Fruit fly (Drosophila melanogaster): ENCODE measurements around the gene Tgi.
A peak's percentile ranks its signal among the peaks of the same experiment; 100 is the strongest.

Gene Tgi

DNA sequence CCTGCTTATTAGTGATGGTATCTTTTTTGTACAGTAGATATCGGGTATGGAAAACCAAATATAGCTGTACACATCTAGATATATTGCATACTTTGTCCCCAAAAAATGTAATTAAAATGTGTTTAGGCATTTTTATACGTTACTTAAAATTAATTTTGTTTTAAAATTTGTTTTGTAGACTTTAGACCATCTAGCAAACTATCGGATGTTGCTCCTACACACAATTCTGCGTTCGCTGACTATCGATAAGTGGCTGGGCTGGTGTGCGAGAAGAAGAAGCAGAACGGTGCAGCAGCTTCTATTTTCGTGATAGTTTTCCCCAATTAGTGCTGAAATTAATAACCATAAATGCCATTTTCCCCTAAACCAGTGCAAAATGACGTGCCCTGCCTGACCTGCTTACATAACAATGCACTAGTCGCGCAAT, 26.5 kb downstream of the Tgi start, which contains the start of the genes Vps36 and Liprin-beta (continued):
- TF ChIP-seq unpg (GFP tag; optimal IDR thresholded peaks at IDR 0.05) (no peak), CG8478 (optimal IDR thresholded peaks at IDR 0.05) (no peak), Hsf (GFP tag; optimal IDR thresholded peaks at IDR 0.05) (peak; percentile 96), CG9215 (GFP tag; IDR thresholded peaks at IDR 0.05) (peak; percentile 91), zfh1 (GFP tag; IDR thresholded peaks at IDR 0.05) (peak; percentile 82; the same call in 2 of the 3 replicates), CG6689 (GFP tag; IDR thresholded peaks at IDR 0.05) (peak; percentile 87), zf30C (GFP tag; optimal IDR thresholded peaks at IDR 0.05) (no peak), bcd (GFP tag; optimal IDR thresholded peaks at IDR 0.05) (peak; percentile 88), CG31388 (GFP tag; optimal IDR thresholded peaks at IDR 0.05) (peak; percentile 50), Ada2b (GFP tag; IDR thresholded peaks at IDR 0.05) (peak; percentile 87), Lim3 (GFP tag; IDR thresholded peaks at IDR 0.05) (0 out of 2 replicates have a peak, but pooled peaks have one; percentile 25), kni (GFP tag; optimal IDR thresholded peaks at IDR 0.05) (no peak), bigmax (GFP tag; optimal IDR thresholded peaks at IDR 0.05) (no peak), hb (GFP tag; IDR thresholded peaks at IDR 0.05; ENCODE audit: partially characterized antibody) (peak; percentile 92), CG2116 (GFP tag; optimal IDR thresholded peaks at IDR 0.05) (peak; percentile 93), CG8388 (GFP tag; optimal IDR thresholded peaks at IDR 0.05) (peak; percentile 77), Doc3 (GFP tag; IDR thresholded peaks at IDR 0.05; ENCODE audit: partially characterized antibody) (peak; percentile 99), salm (tag; optimal IDR thresholded peaks at IDR 0.05) (peak; percentile 42), ttk (GFP tag; IDR thresholded peaks at IDR 0.05) (peak; percentile 87), pnt (GFP tag; optimal IDR thresholded peaks at IDR 0.05) (peak; percentile 93), CG17385 (GFP tag; optimal IDR thresholded peaks at IDR 0.05) (peak; percentile 98), Dfd (GFP tag; optimal IDR thresholded peaks at IDR 0.05) (no peak), Sox102F (GFP tag; optimal IDR thresholded peaks at IDR 0.05) (no peak), CG14710 (tag; optimal IDR thresholded peaks at IDR 0.05) (peak; percentile 94), CG16815 (GFP tag; optimal IDR thresholded peaks at IDR 0.05) (peak; percentile 87), CG11085 (GFP tag; IDR thresholded peaks at IDR 0.05) (peak; percentile 85), insv (GFP tag; optimal IDR thresholded peaks at IDR 0.05) (peak in 1 of 2 experiments; percentile 21), lilli (GFP tag; optimal IDR thresholded peaks at IDR 0.05) (peak; percentile 96), CkIIα-i1 (GFP tag; IDR thresholded peaks at IDR 0.05) (no peak), her (GFP tag; optimal IDR thresholded peaks at IDR 0.05) (peak; percentile 81), Sry-δ (GFP tag; optimal IDR thresholded peaks at IDR 0.05) (peak; percentile 100), row (GFP tag; IDR thresholded peaks at IDR 0.05) (peak; percentile 98), Ssrp (tag; optimal IDR thresholded peaks at IDR 0.05) (peak; percentile 88), CG1647 (GFP tag; optimal IDR thresholded peaks at IDR 0.05) (peak; percentile 85), CG6654 (GFP tag; optimal IDR thresholded peaks at IDR 0.05) (no peak), jing (GFP tag; optimal IDR thresholded peaks at IDR 0.05) (peak; percentile 54), HLH4C (GFP tag; IDR thresholded peaks at IDR 0.05; ENCODE audit: partially characterized antibody) (peak; percentile 92), CG2712 (tag; optimal IDR thresholded peaks at IDR 0.05) (peak; percentile 87), lbe (GFP tag; optimal IDR thresholded peaks at IDR 0.05) (no peak), stwl (tag; optimal IDR thresholded peaks at IDR 0.05) (peak; percentile 80), crc (GFP tag; optimal IDR thresholded peaks at IDR 0.05) (peak; percentile 79), bsh (GFP tag; optimal IDR thresholded peaks at IDR 0.05) (peak in 1 of 2 experiments; percentile 83), CG13775 (GFP tag; optimal IDR thresholded peaks at IDR 0.05) (peak; percentile 87), Opbp (GFP tag; IDR thresholded peaks at IDR 0.05; ENCODE audit: partially characterized antibody) (peak; percentile 90; the same call in 2 of the 3 replicates), Jarid2 (GFP tag; optimal IDR thresholded peaks at IDR 0.05) (no peak), E2f2 (GFP tag; IDR thresholded peaks at IDR 0.05) (peak; percentile 62; the same call in 1 of the 2 replicates), CG5953 (GFP tag; IDR thresholded peaks at IDR 0.05) (0 out of 2 replicates have a peak, but pooled peaks have one; percentile 44), CG30431 (GFP tag; optimal IDR thresholded peaks at IDR 0.05) (peak; percentile 71), Hr78 (GFP tag; optimal IDR thresholded peaks at IDR 0.05) (no peak), CG4360 (GFP tag; IDR thresholded peaks at IDR 0.05) (0 out of 2 replicates have a peak, but pooled peaks have one; percentile 6)
